Fruit fly (Drosophila melanogaster): ENCODE data around the gene CG4119.
A peak's percentile ranks its signal among the peaks of the same experiment; 100 is the strongest.

The CG4119 gene

dm6 chrX:5698087-5698727, 32.4 kb downstream of the CG4119 start, which contains the start of gene AdamTS-B (continued):
- TF ChIP-seq Ets65A (GFP tag) (peak; percentile 58), CG13424 (tag; optimal IDR thresholded peaks at IDR 0.05) (peak; percentile 57), fd96Cb (tag; optimal IDR thresholded peaks at IDR 0.05) (peak; percentile 22), h (optimal IDR thresholded peaks at IDR 0.05) (no peak), gem (tag; optimal IDR thresholded peaks at IDR 0.05) (peak; percentile 69), Sry-δ (GFP tag; optimal IDR thresholded peaks at IDR 0.05) (no peak), NFAT (GFP tag; IDR thresholded peaks at IDR 0.05) (no peak), Atf6 (GFP tag; IDR thresholded peaks at IDR 0.05) (peak; percentile 56; the same call in 1 of the 2 replicates), org-1 (GFP tag; optimal IDR thresholded peaks at IDR 0.05) (peak; percentile 57), disco-r (GFP tag; optimal IDR thresholded peaks at IDR 0.05) (no peak), pan (optimal IDR thresholded peaks at IDR 0.05) (no peak), pan (GFP tag; optimal IDR thresholded peaks at IDR 0.05 in 1 of 2, IDR thresholded peaks at IDR 0.05 in 1 of 2) (peak in 1 of 2 experiments; percentile 41), CG2199 (GFP tag; IDR thresholded peaks at IDR 0.05) (no peak), ato (GFP tag; IDR thresholded peaks at IDR 0.05; ENCODE audit: partially characterized antibody) (no peak), CG15601 (tag; optimal IDR thresholded peaks at IDR 0.05) (peak; percentile 6), bbx (GFP tag; IDR thresholded peaks at IDR 0.05; ENCODE audit: partially characterized antibody) (no peak), CG9876 (GFP tag; optimal IDR thresholded peaks at IDR 0.05) (no peak), mirr (GFP tag; optimal IDR thresholded peaks at IDR 0.05) (no peak), CG13775 (GFP tag; optimal IDR thresholded peaks at IDR 0.05) (peak; percentile 7), stwl (tag; optimal IDR thresholded peaks at IDR 0.05) (no peak), CG2116 (GFP tag; optimal IDR thresholded peaks at IDR 0.05) (peak; percentile 21), CG12299 (tag; optimal IDR thresholded peaks at IDR 0.05) (no peak), CG7556 (GFP tag; optimal IDR thresholded peaks at IDR 0.05) (peak; percentile 49), sob (GFP tag; IDR thresholded peaks at IDR 0.05) (peak; percentile 35; the same call in 1 of the 2 replicates), salm (tag; optimal IDR thresholded peaks at IDR 0.05) (no peak), CG33557 (GFP tag; optimal IDR thresholded peaks at IDR 0.05) (peak; percentile 39), Meics (GFP tag; optimal IDR thresholded peaks at IDR 0.05) (peak; percentile 62), fd3F (GFP tag; optimal IDR thresholded peaks at IDR 0.05) (no peak), CG33213 (GFP tag; optimal IDR thresholded peaks at IDR 0.05) (no peak), CG1529 (GFP tag; optimal IDR thresholded peaks at IDR 0.05) (no peak), CG17829 (tag; optimal IDR thresholded peaks at IDR 0.05) (peak; percentile 19), CG4854 (GFP tag; optimal IDR thresholded peaks at IDR 0.05) (no peak), CG31388 (GFP tag; optimal IDR thresholded peaks at IDR 0.05) (no peak), CG4707 (GFP tag; optimal IDR thresholded peaks at IDR 0.05) (no peak), gt (GFP tag; IDR thresholded peaks at IDR 0.05) (no peak), grn (GFP tag; optimal IDR thresholded peaks at IDR 0.05) (no peak), CG15269 (tag; optimal IDR thresholded peaks at IDR 0.05) (peak; percentile 64), unpg (GFP tag; optimal IDR thresholded peaks at IDR 0.05) (peak; percentile 47), pnt (GFP tag; optimal IDR thresholded peaks at IDR 0.05) (no peak), CG10274 (GFP tag; optimal IDR thresholded peaks at IDR 0.05) (no peak), B-H1 (GFP tag; IDR thresholded peaks at IDR 0.05) (no peak), CG32767 (GFP tag; IDR thresholded peaks at IDR 0.05) (0 out of 2 replicates have a peak, but pooled peaks have one; percentile 27), CG17802 (tag; optimal IDR thresholded peaks at IDR 0.05) (no peak), Dad (GFP tag; optimal IDR thresholded peaks at IDR 0.05) (no peak), Lpt (GFP tag; optimal IDR thresholded peaks at IDR 0.05) (no peak), B-H2 (GFP tag; optimal IDR thresholded peaks at IDR 0.05) (no peak), CG6813 (GFP tag; optimal IDR thresholded peaks at IDR 0.05) (no peak), nerfin-2 (GFP tag; IDR thresholded peaks at IDR 0.05; ENCODE audit: partially characterized antibody) (no peak), CG32772 (GFP tag; IDR thresholded peaks at IDR 0.05) (no peak), kah (GFP tag; optimal IDR thresholded peaks at IDR 0.05) (no peak), pum (GFP tag; optimal IDR thresholded peaks at IDR 0.05) (no peak)

All from whole organism, embryonic.